Fruit fly (Drosophila melanogaster) whole organism, embryonic: Measurements from ENCODE around the gene Nf-YC.

Source experiments
- Atf6 ChIP-seq: fragments of 200-800 bp; sonication (Bioruptor generic); IDR thresholded peaks from 2 replicates; pipeline ENCODE4 v1.3.6; 2022; ENCODE audit warnings: missing biosample characterization, missing genetic modification characterization
- CG10147 ChIP-seq: fragments of 200-800 bp; sonication (Bioruptor generic); optimal IDR thresholded peaks from 2 replicates; lab custom pipeline; 2019; ENCODE audit warnings: missing biosample characterization, mild to moderate bottlenecking, missing genetic modification characterization, moderate library complexity
- CG10321 ChIP-seq: fragments of 200-800 bp; sonication (Bioruptor generic); IDR thresholded peaks from 2 replicates; pipeline ENCODE4 v1.3.6; 2022; ENCODE audit warnings: missing biosample characterization, missing genetic modification characterization
- CG12071 ChIP-seq: fragments of 200-800 bp; sonication (Bioruptor generic); optimal IDR thresholded peaks from 3 replicates; lab custom pipeline; 2018; ENCODE audit warnings: missing biosample characterization, mild to moderate bottlenecking, missing genetic modification characterization
- CG1233 ChIP-seq: fragments of 200-800 bp; sonication (Bioruptor generic); optimal IDR thresholded peaks from 4 replicates; lab custom pipeline; 2018; ENCODE audit warnings: missing biosample characterization, mild to moderate bottlenecking, missing genetic modification characterization
- CG13775 ChIP-seq: fragments of 200-800 bp; sonication (Bioruptor generic); optimal IDR thresholded peaks from 3 replicates; lab custom pipeline; 2017; ENCODE audit warnings: missing biosample characterization, mild to moderate bottlenecking, missing genetic modification characterization
- CG14050 ChIP-seq: fragments of 200-800 bp; sonication (Bioruptor generic); IDR thresholded peaks from 3 replicates; pipeline ENCODE4 v1.3.6; 2022; ENCODE audit warnings: missing biosample characterization, missing genetic modification characterization
- CG14667 ChIP-seq: fragments of 200-800 bp; sonication (Bioruptor generic); IDR thresholded peaks from 2 replicates; pipeline ENCODE4 v1.3.6; 2022; ENCODE audit warnings: missing biosample characterization, missing genetic modification characterization
- CG14965 ChIP-seq: fragments of 200-800 bp; sonication (Bioruptor generic); optimal IDR thresholded peaks from 2 replicates; lab custom pipeline; 2016; ENCODE audit warnings: missing biosample characterization, missing genetic modification characterization, borderline replicate concordance
- CG18599 ChIP-seq: fragments of 200-800 bp; sonication (Bioruptor generic); optimal IDR thresholded peaks from 3 replicates; lab custom pipeline; 2017; ENCODE audit warnings: missing biosample characterization, missing genetic modification characterization, mild to moderate bottlenecking, moderate library complexity, missing genetic modification reagents
- CG18619 ChIP-seq: fragments of 200-800 bp; sonication (Bioruptor generic); optimal IDR thresholded peaks from 3 replicates; lab custom pipeline; 2017; ENCODE audit warnings: missing biosample characterization, mild to moderate bottlenecking, missing genetic modification characterization
- CG2129 ChIP-seq: fragments of 200-800 bp; sonication (Bioruptor generic); IDR thresholded peaks from 2 replicates; pipeline ENCODE4 v1.3.6; 2022; ENCODE audit warnings: missing biosample characterization, missing genetic modification characterization; ENCODE audit not compliant: partially characterized antibody
- CG31224 ChIP-seq: fragments of 200-800 bp; sonication (Bioruptor generic); IDR thresholded peaks from 2 replicates; pipeline ENCODE4 v1.3.6; 2022; ENCODE audit warnings: missing biosample characterization, missing genetic modification characterization
- CG31441 ChIP-seq: fragments of 200-800 bp; sonication (Bioruptor generic); IDR thresholded peaks from 2 replicates; pipeline ENCODE4 v1.3.6; 2022; ENCODE audit warnings: missing biosample characterization, missing genetic modification characterization
- CG4854 ChIP-seq: fragments of 200-800 bp; sonication (Bioruptor generic); optimal IDR thresholded peaks from 2 replicates; lab custom pipeline; 2016; ENCODE audit warnings: missing biosample characterization, missing genetic modification characterization, inconsistent platforms
- CG6175 ChIP-seq: fragments of 200-800 bp; sonication (Bioruptor generic); IDR thresholded peaks from 3 replicates; pipeline ENCODE4 v1.3.6; 2022; ENCODE audit warnings: missing biosample characterization, missing genetic modification characterization
- CG7987 ChIP-seq: fragments of 200-800 bp; sonication (Bioruptor generic); optimal IDR thresholded peaks from 2 replicates; lab custom pipeline; 2018; ENCODE audit warnings: missing biosample characterization, mild to moderate bottlenecking, missing genetic modification characterization, moderate library complexity
- CG9727 ChIP-seq: fragments of 200-800 bp; sonication (Bioruptor generic); optimal IDR thresholded peaks from 3 replicates; lab custom pipeline; 2017; ENCODE audit warnings: missing biosample characterization, mild to moderate bottlenecking, missing genetic modification characterization
- CG9932 ChIP-seq: fragments of 200-800 bp; sonication (Bioruptor generic); IDR thresholded peaks from 2 replicates; pipeline ENCODE4 v1.3.6; 2022; ENCODE audit warnings: missing biosample characterization, missing genetic modification characterization
- Camta ChIP-seq: fragments of 200-800 bp; sonication (Bioruptor generic); optimal IDR thresholded peaks from 2 replicates; lab custom pipeline; 2016; ENCODE audit warnings: missing biosample characterization, missing genetic modification characterization
- CoRest ChIP-seq: fragments of 200-800 bp; sonication (Bioruptor generic); optimal IDR thresholded peaks from 3 replicates; lab custom pipeline; 2018; ENCODE audit warnings: missing biosample characterization, mild to moderate bottlenecking, missing genetic modification characterization, moderate library complexity
- Dip2 ChIP-seq: fragments of 200-800 bp; sonication (Bioruptor generic); IDR thresholded peaks from 2 replicates; pipeline ENCODE4 v1.3.6; 2022; ENCODE audit warnings: missing biosample characterization, missing genetic modification characterization
- Dip3 ChIP-seq: fragments of 200-800 bp; sonication (Bioruptor generic); optimal IDR thresholded peaks from 3 replicates; lab custom pipeline; 2016; ENCODE audit warnings: missing biosample characterization, missing genetic modification characterization
- Gsc ChIP-seq: fragments of 200-800 bp; sonication (Bioruptor generic); IDR thresholded peaks from 2 replicates; pipeline ENCODE4 v1.3.6; 2022; ENCODE audit warnings: missing biosample characterization, missing genetic modification characterization
- HmgZ ChIP-seq: fragments of 200-800 bp; sonication (Bioruptor generic); optimal IDR thresholded peaks from 2 replicates; lab custom pipeline; 2018; ENCODE audit warnings: missing biosample characterization, mild to moderate bottlenecking, missing genetic modification characterization
- Mad ChIP-seq: fragments of 200-800 bp; sonication (Bioruptor generic); optimal IDR thresholded peaks from 2 replicates; lab custom pipeline; 2016; ENCODE audit warnings: missing biosample characterization, missing genetic modification characterization
- Nf-YA ChIP-seq: fragments of 200-800 bp; sonication (Bioruptor generic); IDR thresholded peaks from 2 replicates; pipeline ENCODE4 v1.3.6; 2022; ENCODE audit warnings: missing biosample characterization, missing genetic modification characterization
- Opbp ChIP-seq: fragments of 200-800 bp; sonication (Bioruptor generic); IDR thresholded peaks from 3 replicates; pipeline ENCODE4 v1.3.6; 2022; ENCODE audit warnings: missing biosample characterization, missing genetic modification characterization; ENCODE audit not compliant: partially characterized antibody
- ash1 ChIP-seq: fragments of 200-800 bp; sonication (Bioruptor generic); optimal IDR thresholded peaks from 2 replicates; lab custom pipeline; 2018; ENCODE audit warnings: missing biosample characterization, mild to moderate bottlenecking, missing genetic modification characterization
- bcd ChIP-seq: fragments of 200-800 bp; sonication (Bioruptor generic); optimal IDR thresholded peaks from 2 replicates; lab custom pipeline; 2017; ENCODE audit warnings: missing biosample characterization, mild to moderate bottlenecking, missing genetic modification characterization
- bigmax ChIP-seq: fragments of 200-800 bp; sonication (Bioruptor generic); optimal IDR thresholded peaks from 2 replicates; lab custom pipeline; 2018; ENCODE audit warnings: missing biosample characterization, mild to moderate bottlenecking, missing genetic modification characterization
- cwo ChIP-seq: fragments of 200-800 bp; sonication (Bioruptor generic); optimal IDR thresholded peaks from 3 replicates; lab custom pipeline; 2017; ENCODE audit warnings: missing biosample characterization, missing genetic modification characterization, mild to moderate bottlenecking, moderate library complexity, missing genetic modification reagents
- dpn ChIP-seq, 2 experiments: fragments of 200-800 bp; sonication (Bioruptor generic); optimal IDR thresholded peaks; 3 replicates each; lab custom pipeline; 2016; ENCODE audit warnings: missing biosample characterization in 2 of 2, missing genetic modification characterization in 2 of 2
- gce ChIP-seq: fragments of 200-800 bp; sonication (Bioruptor generic); IDR thresholded peaks from 3 replicates; pipeline ENCODE4 v1.3.6; 2022; ENCODE audit warnings: missing biosample characterization, missing genetic modification characterization
- gt ChIP-seq: fragments of 200-800 bp; sonication (Bioruptor generic); IDR thresholded peaks from 2 replicates; pipeline ENCODE4 v1.3.6; 2022; ENCODE audit warnings: missing biosample characterization, missing genetic modification characterization
- nerfin-2 ChIP-seq: fragments of 200-800 bp; sonication (Bioruptor generic); IDR thresholded peaks from 2 replicates; pipeline ENCODE4 v1.3.6; 2022; ENCODE audit warnings: missing biosample characterization, missing genetic modification characterization; ENCODE audit not compliant: partially characterized antibody
- nom ChIP-seq: fragments of 200-800 bp; sonication (Bioruptor generic); optimal IDR thresholded peaks from 2 replicates; lab custom pipeline; 2017; ENCODE audit warnings: missing biosample characterization, missing genetic modification characterization, mild to moderate bottlenecking, moderate library complexity, missing genetic modification reagents
- phol ChIP-seq: fragments of 200-800 bp; sonication (Bioruptor generic); optimal IDR thresholded peaks from 3 replicates; lab custom pipeline; 2018; ENCODE audit warnings: missing biosample characterization, mild to moderate bottlenecking, missing genetic modification characterization, moderate library complexity
- seq ChIP-seq: fragments of 200-800 bp; sonication (Bioruptor generic); IDR thresholded peaks from 2 replicates; pipeline ENCODE4 v1.3.6; 2022; ENCODE audit warnings: missing biosample characterization, missing genetic modification characterization
- slou ChIP-seq: fragments of 200-800 bp; sonication (Bioruptor generic); optimal IDR thresholded peaks from 3 replicates; lab custom pipeline; 2016; ENCODE audit warnings: missing biosample characterization, missing genetic modification characterization
- stc ChIP-seq: fragments of 200-800 bp; sonication (Bioruptor generic); IDR thresholded peaks from 2 replicates; pipeline ENCODE4 v1.3.6; 2022; ENCODE audit warnings: missing biosample characterization, missing genetic modification characterization
- stwl ChIP-seq: fragments of 200-800 bp; sonication (Bioruptor generic); optimal IDR thresholded peaks from 3 replicates; lab custom pipeline; 2018; ENCODE audit warnings: missing biosample characterization, mild to moderate bottlenecking, missing genetic modification characterization, moderate library complexity
- trem ChIP-seq: fragments of 200-800 bp; optimal IDR thresholded peaks from 3 replicates; lab custom pipeline; 2019; ENCODE audit warnings: missing biosample characterization, mild to moderate bottlenecking, missing genetic modification characterization, moderate library complexity
- trh ChIP-seq: fragments of 200-800 bp; sonication (Bioruptor generic); optimal IDR thresholded peaks from 2 replicates; lab custom pipeline; 2016; ENCODE audit warnings: missing biosample characterization, missing genetic modification characterization
- zen2 ChIP-seq: fragments of 200-800 bp; sonication (Bioruptor generic); IDR thresholded peaks from 3 replicates; pipeline ENCODE4 v1.3.6; 2022; ENCODE audit warnings: missing biosample characterization, missing genetic modification characterization; ENCODE audit not compliant: partially characterized antibody

The Nf-YC gene

dm6 chrX:6853384-6853783 is 32.7 kb upstream of the Nf-YC start (continued):
- TF ChIP-seq CG18619 (GFP tag; lab: Kevin White, UChicago) (no peak), Dip2 (GFP tag; lab: Robert Waterston, UW) (no peak), CG7987 (peak; percentile 39), CG14667 (GFP tag; lab: Robert Waterston, UW) (no peak), CG31224 (no peak), CG13775 (GFP tag; lab: Kevin White, UChicago) (no peak), zen2 (GFP tag; lab: Robert Waterston, UW) (no peak), CoRest (tag; lab: Kevin White, UChicago) (peak; percentile 26), trem (no peak), CG2129 (GFP tag; lab: Robert Waterston, UW) (no peak), trh (GFP tag; lab: Kevin White, UChicago) (no peak), CG12071 (no peak), dpn (GFP tag; optimal IDR thresholded peaks at IDR 0.05; lab: Kevin White, UChicago) (no peak), CG9727 (GFP tag; lab: Kevin White, UChicago) (no peak), nom (GFP tag; lab: Kevin White, UChicago) (peak; percentile 63), bigmax (peak; percentile 8), CG14050 (GFP tag; lab: Robert Waterston, UW) (no peak), CG10321 (GFP tag; lab: Robert Waterston, UW) (no peak), Gsc (GFP tag; lab: Robert Waterston, UW) (no peak), Opbp (no peak), Mad (GFP tag; lab: Kevin White, UChicago) (no peak), CG31441 (GFP tag; lab: Robert Waterston, UW) (no peak), ash1 (GFP tag; lab: Kevin White, UChicago) (peak; percentile 87), slou (GFP tag; lab: Kevin White, UChicago) (no peak), Dip3 (GFP tag; lab: Kevin White, UChicago) (no peak), stwl (tag; lab: Kevin White, UChicago) (no peak), nerfin-2 (no peak), seq (GFP tag; lab: Robert Waterston, UW) (peak; percentile 38; the same call in 1 of the 2 replicates), Atf6 (no peak), HmgZ (tag; lab: Kevin White, UChicago) (peak; percentile 46), CG10147 (no peak), gce (no peak; the same call in 2 of the 3 replicates), gt (no peak), CG6175 (GFP tag; lab: Robert Waterston, UW) (0 out of 3 replicates have a peak, but pooled peaks have one; percentile 40), Camta (GFP tag; lab: Kevin White, UChicago) (no peak), CG14965 (GFP tag; lab: Kevin White, UChicago) (no peak), phol (tag; lab: Kevin White, UChicago) (peak; percentile 10), CG4854 (GFP tag; lab: Kevin White, UChicago) (no peak), CG9932 (GFP tag; lab: Robert Waterston, UW) (no peak), CG18599 (GFP tag; lab: Kevin White, UChicago) (peak; percentile 39), cwo (no peak), CG1233 (GFP tag; lab: Kevin White, UChicago) (peak; percentile 100), Nf-YA (no peak), bcd (GFP tag; lab: Kevin White, UChicago) (no peak), stc (GFP tag; lab: Robert Waterston, UW) (no peak)
- TF ChIP-seq, all 482 proteins: peak for 74
